Worm (Caenorhabditis elegans): ENCODE measurements around the gene D1053.2.

Gene D1053.2

ce11 chrX:11757666-11758065, 29.7 kb downstream of the D1053.2 start (continued):
- TF ChIP-seq duxl-1 (tag; optimal IDR thresholded peaks at IDR 0.05; ENCODE audit: poor library complexity) (peak; percentile 92), unc-39 (tag; optimal IDR thresholded peaks at IDR 0.05) (no peak), egl-27 (tag; optimal IDR thresholded peaks at IDR 0.05) (no peak), lin-13 (GFP tag; optimal IDR thresholded peaks at IDR 0.05) (no peak), dpl-1 (GFP tag; optimal IDR thresholded peaks at IDR 0.05) (peak; percentile 29), daf-19 (GFP tag; conservative IDR thresholded peaks at IDR 0.05) (peak; percentile 84), tag-97 (GFP tag; IDR thresholded peaks at IDR 0.05) (no peak), fkh-10 (GFP tag; optimal IDR thresholded peaks at IDR 0.05) (peak; percentile 57), dve-1 (tag; optimal IDR thresholded peaks at IDR 0.05; ENCODE audit: insufficient read depth) (no peak), ZK337.2 (GFP tag; IDR thresholded peaks at IDR 0.05) (peak; percentile 85), nhr-48 (tag; optimal IDR thresholded peaks at IDR 0.05) (peak; percentile 71), egl-43 (GFP tag; IDR thresholded peaks at IDR 0.05) (peak; percentile 98), D1046.2 (GFP tag; IDR thresholded peaks at IDR 0.05) (no peak; the same call in none of the 2 replicates), fos-1 (tag; optimal IDR thresholded peaks at IDR 0.05) (no peak), hif-1 (tag; optimal IDR thresholded peaks at IDR 0.05) (peak; percentile 8 to 57), nhr-111 (GFP tag; optimal IDR thresholded peaks at IDR 0.05) (peak; percentile 72), jun-1 (tag; optimal IDR thresholded peaks at IDR 0.05) (no peak), snpc-1.2 (GFP tag; IDR thresholded peaks at IDR 0.05) (peak; percentile 94), ceh-82 (tag; optimal IDR thresholded peaks at IDR 0.05) (no peak), ztf-11 (tag; optimal IDR thresholded peaks at IDR 0.05) (no peak), mxl-3 (GFP tag; optimal IDR thresholded peaks at IDR 0.05) (peak; percentile 60), Y5F2A.4 (GFP tag; optimal IDR thresholded peaks at IDR 0.05) (peak; percentile 70), zip-11 (GFP tag; IDR thresholded peaks at IDR 0.05) (peak; percentile 79; the same call in 1 of the 2 replicates), vab-7 (GFP tag; IDR thresholded peaks at IDR 0.05) (peak; percentile 95), sdz-12 (GFP tag; optimal IDR thresholded peaks at IDR 0.05) (peak; percentile 86), nhr-28 (tag; optimal IDR thresholded peaks at IDR 0.05) (no peak), attf-4 (tag; optimal IDR thresholded peaks at IDR 0.05) (no peak), spr-1 (tag; optimal IDR thresholded peaks at IDR 0.05) (peak; percentile 72), unc-130 (GFP tag; optimal IDR thresholded peaks at IDR 0.05) (peak; percentile 52), lir-3 (tag; optimal IDR thresholded peaks at IDR 0.05) (peak; percentile 68), lin-38 (GFP tag; IDR thresholded peaks at IDR 0.05) (no peak), aly-2 (tag; optimal IDR thresholded peaks at IDR 0.05) (no peak), nhr-11 (tag; optimal IDR thresholded peaks at IDR 0.05) (peak; percentile 42), ceh-20 (GFP tag; IDR thresholded peaks at IDR 0.05) (peak; percentile 88), zfp-2 (tag; optimal IDR thresholded peaks at IDR 0.05) (peak; percentile 7), skn-1 (tag; optimal IDR thresholded peaks at IDR 0.05) (no peak), zfp-3 (GFP tag; conservative IDR thresholded peaks at IDR 0.05) (0 out of 2 replicates have a peak, but pooled peaks have one; percentile 61), ces-1 (GFP tag; optimal IDR thresholded peaks at IDR 0.05) (peak; percentile 68), F37D6.2 (tag; optimal IDR thresholded peaks at IDR 0.05) (peak; percentile 51), zag-1 (tag; optimal IDR thresholded peaks at IDR 0.05) (no peak), R02D3.7 (tag; optimal IDR thresholded peaks at IDR 0.05) (no peak), gei-8 (GFP tag; optimal IDR thresholded peaks at IDR 0.05) (peak; percentile 88), hlh-11 (tag; optimal IDR thresholded peaks at IDR 0.05) (no peak), cey-2 (tag; optimal IDR thresholded peaks at IDR 0.05; ENCODE audit: borderline replicate concordance, insufficient read depth) (no peak), Y48G9A.11 (GFP tag; IDR thresholded peaks at IDR 0.05) (peak; percentile 66; the same call in 1 of the 2 replicates), lim-7 (GFP tag; IDR thresholded peaks at IDR 0.05) (peak; percentile 98), rbr-2 (tag; optimal IDR thresholded peaks at IDR 0.05) (peak; percentile 85), arid-1 (GFP tag; conservative IDR thresholded peaks at IDR 0.05) (peak; percentile 89), zip-2 (tag; optimal IDR thresholded peaks at IDR 0.05) (peak; percentile 71), nhr-76 (tag; optimal IDR thresholded peaks at IDR 0.05) (no peak), nhr-42 (GFP tag; IDR thresholded peaks at IDR 0.05) (0 out of 2 replicates have a peak, but pooled peaks have one; percentile 64), nhr-77 (tag; optimal IDR thresholded peaks at IDR 0.05) (no peak)

Measured in whole organism, L4 larva.